Worm (Caenorhabditis elegans) whole organism, L3 larva: ENCODE measurements around the gene ztf-9.
A peak's percentile ranks its signal among the peaks of the same experiment; 100 is the strongest.

ENCODE experiments used
- R02D3.7 ChIP-seq: fragments of 150-350 bp; optimal IDR thresholded peaks from 2 replicates; lab custom pipeline; 2014; ENCODE audit warnings: missing biosample characterization, missing genetic modification characterization
- aly-2 ChIP-seq: fragments of 150-350 bp; optimal IDR thresholded peaks from 2 replicates; lab custom pipeline; 2014; ENCODE audit warnings: missing biosample characterization, missing genetic modification characterization
- ama-1 ChIP-seq: fragments of 150-350 bp; optimal IDR thresholded peaks from 2 replicates; lab custom pipeline; 2018
- ceh-16 ChIP-seq: sonication (generic microtip); optimal IDR thresholded peaks from 2 replicates; lab custom pipeline; 2017; ENCODE audit warnings: missing biosample characterization, missing genetic modification characterization
- ceh-28 ChIP-seq: fragments of 150-350 bp; optimal IDR thresholded peaks from 2 replicates; lab custom pipeline; 2014; ENCODE audit warnings: missing biosample characterization, missing genetic modification reagents, missing genetic modification characterization
- ceh-9 ChIP-seq: sonication (generic microtip); optimal IDR thresholded peaks from 2 replicates; lab custom pipeline; 2018; ENCODE audit warnings: missing biosample characterization, missing genetic modification characterization
- egl-27 ChIP-seq: sonication (generic microtip); optimal IDR thresholded peaks from 4 replicates; lab custom pipeline; 2017; ENCODE audit warnings: missing biosample characterization, missing genetic modification reagents, missing genetic modification characterization
- egl-5 ChIP-seq: fragments of 150-350 bp; optimal IDR thresholded peaks from 2 replicates; lab custom pipeline; 2017; ENCODE audit warnings: missing biosample characterization, missing genetic modification reagents, missing genetic modification characterization, inconsistent platforms
- elt-1 ChIP-seq: fragments of 150-350 bp; optimal IDR thresholded peaks from 2 replicates; lab custom pipeline; 2014; ENCODE audit warnings: missing biosample characterization, missing genetic modification characterization
- elt-2 ChIP-seq: sonication (generic microtip); optimal IDR thresholded peaks from 2 replicates; lab custom pipeline; 2016; ENCODE audit warnings: missing genetic modification reagents, mild to moderate bottlenecking, missing genetic modification characterization, missing compliant biosample characterization
- elt-3 ChIP-seq, 3 experiments: fragments of 150-350 bp in 1 of 3; sonication (generic microtip) in 2 of 3; optimal IDR thresholded peaks; 2 replicates in 2 of 3; 4 replicates in 1 of 3; lab custom pipeline; 2014 to 2017; ENCODE audit warnings: missing biosample characterization in 3 of 3, missing genetic modification characterization in 3 of 3
- eor-1 ChIP-seq, 2 experiments: fragments of 150-350 bp; optimal IDR thresholded peaks; 2 replicates each; lab custom pipeline; 2014 to 2018; ENCODE audit warnings: missing biosample characterization in 2 of 2, missing genetic modification characterization in 2 of 2
- fkh-10 ChIP-seq: sonication (generic microtip); optimal IDR thresholded peaks from 2 replicates; lab custom pipeline; 2017; ENCODE audit warnings: missing biosample characterization, missing genetic modification reagents, missing genetic modification characterization
- fkh-2 ChIP-seq: fragments of 150-350 bp; optimal IDR thresholded peaks from 2 replicates; lab custom pipeline; 2014; ENCODE audit warnings: missing biosample characterization, missing genetic modification reagents, missing genetic modification characterization
- fos-1 ChIP-seq: fragments of 150-350 bp; optimal IDR thresholded peaks from 2 replicates; lab custom pipeline; 2014; ENCODE audit warnings: missing biosample characterization, missing genetic modification characterization
- hmg-11 ChIP-seq: sonication (generic microtip); optimal IDR thresholded peaks from 2 replicates; lab custom pipeline; 2016; ENCODE audit warnings: missing genetic modification characterization, missing compliant biosample characterization
- jun-1 ChIP-seq: fragments of 150-350 bp; optimal IDR thresholded peaks from 2 replicates; lab custom pipeline; 2014; ENCODE audit warnings: missing biosample characterization, missing genetic modification reagents, missing genetic modification characterization
- lin-15B ChIP-seq: fragments of 150-350 bp; optimal IDR thresholded peaks from 2 replicates; lab custom pipeline; 2014; ENCODE audit warnings: missing biosample characterization, missing genetic modification characterization
- lin-39 ChIP-seq: fragments of 150-350 bp; optimal IDR thresholded peaks from 2 replicates; lab custom pipeline; 2018; ENCODE audit warnings: missing biosample characterization, missing genetic modification reagents, missing genetic modification characterization
- lsy-12 ChIP-seq: sonication (generic microtip); optimal IDR thresholded peaks from 2 replicates; lab custom pipeline; 2016; ENCODE audit warnings: mild to moderate bottlenecking, missing genetic modification characterization, missing compliant biosample characterization
- mdl-1 ChIP-seq: fragments of 150-350 bp; optimal IDR thresholded peaks from 2 replicates; lab custom pipeline; 2014; ENCODE audit warnings: missing biosample characterization, missing genetic modification characterization
- mml-1 ChIP-seq: fragments of 150-350 bp; sonication (generic microtip); optimal IDR thresholded peaks from 3 replicates; lab custom pipeline; 2014; ENCODE audit warnings: missing biosample characterization, missing genetic modification characterization
- nfya-1 ChIP-seq: sonication (generic microtip); optimal IDR thresholded peaks from 2 replicates; lab custom pipeline; 2017; ENCODE audit warnings: missing genetic modification characterization, mild to moderate bottlenecking, missing compliant biosample characterization, antibody characterized with exemption, moderate library complexity; ENCODE audit not compliant: insufficient read depth
- nhr-11 ChIP-seq: fragments of 150-350 bp; optimal IDR thresholded peaks from 2 replicates; lab custom pipeline; 2014; ENCODE audit warnings: missing biosample characterization, missing genetic modification characterization
- nhr-23 ChIP-seq: fragments of 150-350 bp; optimal IDR thresholded peaks from 2 replicates; lab custom pipeline; 2014; ENCODE audit warnings: missing biosample characterization, missing genetic modification reagents, missing genetic modification characterization
- nhr-237 ChIP-seq: fragments of 150-350 bp; optimal IDR thresholded peaks from 2 replicates; lab custom pipeline; 2014; ENCODE audit warnings: missing biosample characterization, missing genetic modification characterization
- nhr-25 ChIP-seq: sonication (generic microtip); optimal IDR thresholded peaks from 2 replicates; lab custom pipeline; 2017; ENCODE audit warnings: missing biosample characterization, missing genetic modification characterization
- nhr-43 ChIP-seq: sonication (generic microtip); optimal IDR thresholded peaks from 2 replicates; lab custom pipeline; 2016; ENCODE audit warnings: mild to moderate bottlenecking, missing genetic modification characterization, missing compliant biosample characterization; ENCODE audit not compliant: poor library complexity, severe bottlenecking
- nhr-67 ChIP-seq: fragments of 150-350 bp; optimal IDR thresholded peaks from 2 replicates; lab custom pipeline; 2014; ENCODE audit warnings: missing biosample characterization, missing genetic modification characterization
- nhr-76 ChIP-seq: fragments of 150-350 bp; sonication (generic microtip); optimal IDR thresholded peaks from 5 replicates; lab custom pipeline; 2014; ENCODE audit warnings: missing biosample characterization, missing genetic modification characterization
- pha-4 ChIP-seq: fragments of 150-350 bp; optimal IDR thresholded peaks from 2 replicates; lab custom pipeline; 2014; ENCODE audit warnings: missing biosample characterization, missing genetic modification reagents, missing genetic modification characterization
- pqm-1 ChIP-seq: fragments of 150-350 bp; optimal IDR thresholded peaks from 2 replicates; lab custom pipeline; 2017; ENCODE audit warnings: missing biosample characterization, missing genetic modification characterization, inconsistent platforms
- sea-2 ChIP-seq: fragments of 150-350 bp; sonication (generic microtip); optimal IDR thresholded peaks from 4 replicates; lab custom pipeline; 2014; ENCODE audit warnings: missing biosample characterization, missing genetic modification reagents, missing genetic modification characterization
- skn-1 ChIP-seq: fragments of 150-350 bp; optimal IDR thresholded peaks from 2 replicates; lab custom pipeline; 2014; ENCODE audit warnings: missing biosample characterization, missing genetic modification characterization
- snpc-4 ChIP-seq: fragments of 150-350 bp; optimal IDR thresholded peaks from 2 replicates; lab custom pipeline; 2014; ENCODE audit warnings: missing biosample characterization, missing genetic modification characterization
- tbx-2 ChIP-seq: sonication (generic microtip); optimal IDR thresholded peaks from 2 replicates; lab custom pipeline; 2016; ENCODE audit warnings: mild to moderate bottlenecking, missing genetic modification characterization, missing compliant biosample characterization
- unc-62 ChIP-seq: fragments of 150-350 bp; sonication (generic microtip); optimal IDR thresholded peaks from 4 replicates; lab custom pipeline; 2014; ENCODE audit warnings: missing biosample characterization, missing genetic modification reagents, missing genetic modification characterization
- zag-1 ChIP-seq: fragments of 150-350 bp; optimal IDR thresholded peaks from 2 replicates; lab custom pipeline; 2014; ENCODE audit warnings: missing biosample characterization, missing genetic modification characterization
- ztf-11 ChIP-seq: fragments of 150-350 bp; optimal IDR thresholded peaks from 2 replicates; lab custom pipeline; 2014; ENCODE audit warnings: missing biosample characterization, missing genetic modification characterization
- ztf-4 ChIP-seq: fragments of 150-350 bp; optimal IDR thresholded peaks from 2 replicates; lab custom pipeline; 2014; ENCODE audit warnings: missing biosample characterization, missing genetic modification characterization

Gene ztf-9

ce11 chrV:9692109-9692581 is at the start of gene ztf-9:
Gene ztf-9 (minus strand): TSS chrV:9692159.
- TF ChIP-seq hmg-11 (tag; lab: Kevin White, UChicago): peak; percentile 45
- peak; percentile 51 for TF ChIP-seq pha-4 (tag; lab: Kevin White, UChicago)
- peak; percentile 17 for TF ChIP-seq fkh-10 (GFP tag; lab: Kevin White, UChicago)
- TF ChIP-seq eor-1 (tag; optimal IDR thresholded peaks at IDR 0.05; lab: Kevin White, UChicago): no peak
- peak; percentile 59 for TF ChIP-seq lin-39 (tag; lab: Kevin White, UChicago)
- no peak for TF ChIP-seq sea-2
- no peak for TF ChIP-seq nhr-11 (tag; lab: Kevin White, UChicago)
- no peak for TF ChIP-seq zag-1 (tag; lab: Kevin White, UChicago)
- no peak for TF ChIP-seq nhr-25
- no peak for TF ChIP-seq jun-1
- TF ChIP-seq nhr-43 (tag; lab: Kevin White, UChicago): no peak
- TF ChIP-seq ama-1 (lab: Kevin White, UChicago): no peak
- peak; percentile 12 for TF ChIP-seq egl-5 (tag; lab: Kevin White, UChicago)
- peak; percentile 84 for TF ChIP-seq nfya-1 (tag; lab: Kevin White, UChicago)
- TF ChIP-seq tbx-2 (tag; lab: Kevin White, UChicago): no peak
- no peak for TF ChIP-seq unc-62 (GFP tag; lab: Kevin White, UChicago)
- TF ChIP-seq snpc-4 (tag; lab: Kevin White, UChicago): peak; percentile 20
- no peak for TF ChIP-seq nhr-76 (tag; lab: Kevin White, UChicago)
- no peak for TF ChIP-seq R02D3.7 (tag; lab: Kevin White, UChicago)
- TF ChIP-seq ceh-16 (tag; lab: Kevin White, UChicago): no peak
- TF ChIP-seq lin-15B (tag; lab: Kevin White, UChicago): peak; percentile 38
- TF ChIP-seq ztf-11 (tag; lab: Kevin White, UChicago): no peak
- TF ChIP-seq ztf-4 (tag; lab: Kevin White, UChicago): no peak
- no peak for TF ChIP-seq elt-1 (tag; lab: Kevin White, UChicago)
- TF ChIP-seq elt-2 (tag; lab: Kevin White, UChicago): peak; percentile 43
- no peak for TF ChIP-seq mml-1 (tag; lab: Kevin White, UChicago)

ce11 chrV:9740858-9741257 is 48.9 kb upstream of the ztf-9 start, which contains the start of gene sta-2:
Gene sta-2 (plus strand): TSS chrV:9741206.
- TF ChIP-seq pha-4 (tag; lab: Kevin White, UChicago) (no peak), aly-2 (no peak), sea-2 (no peak), elt-1 (tag; lab: Kevin White, UChicago) (no peak), ceh-28 (peak; percentile 57), nhr-25 (peak; percentile 85), jun-1 (no peak), fkh-2 (tag; lab: Kevin White, UChicago) (no peak), R02D3.7 (tag; lab: Kevin White, UChicago) (no peak), eor-1 (tag; optimal IDR thresholded peaks at IDR 0.05; lab: Kevin White, UChicago) (no peak), skn-1 (tag; lab: Kevin White, UChicago) (no peak), lin-15B (tag; lab: Kevin White, UChicago) (no peak), pqm-1 (tag; lab: Kevin White, UChicago) (no peak), zag-1 (tag; lab: Kevin White, UChicago) (no peak), nhr-23 (peak; percentile 65), snpc-4 (tag; lab: Kevin White, UChicago) (no peak), nfya-1 (tag; lab: Kevin White, UChicago) (no peak), fos-1 (tag; lab: Kevin White, UChicago) (no peak), mdl-1 (no peak), egl-27 (peak; percentile 8)

- no peak for TF ChIP-seq mml-1 (tag; lab: Kevin White, UChicago)
- no peak for TF ChIP-seq nhr-237 (tag; lab: Kevin White, UChicago)
- TF ChIP-seq lsy-12 (tag; lab: Kevin White, UChicago): no peak
- TF ChIP-seq fos-1 (tag; lab: Kevin White, UChicago): no peak
- TF ChIP-seq nhr-43 (tag; lab: Kevin White, UChicago): no peak
- no peak for TF ChIP-seq skn-1 (tag; lab: Kevin White, UChicago)
- TF ChIP-seq nhr-11 (tag; lab: Kevin White, UChicago): no peak
- no peak for TF ChIP-seq ceh-28
- TF ChIP-seq nhr-25: no peak
- TF ChIP-seq ceh-9 (tag; lab: Kevin White, UChicago): no peak
- TF ChIP-seq lin-15B (tag; lab: Kevin White, UChicago): no peak
- TF ChIP-seq nhr-67 (tag; lab: Kevin White, UChicago): no peak
- no peak for TF ChIP-seq jun-1
- no peak for TF ChIP-seq elt-3 (tag; optimal IDR thresholded peaks at IDR 0.05; lab: Kevin White, UChicago)
- no peak for TF ChIP-seq aly-2
- no peak for TF ChIP-seq egl-27
Observed at ce11 chrV:9739402-9739801, 47.4 kb upstream of the ztf-9 start, which contains the start of gene marc-1. Gene marc-1 (plus strand): TSS chrV:9739702.
